Worm (Caenorhabditis elegans) whole organism, mixed stage, embryonic: ENCODE data around the gene ttr-28.

Experiments used
- M03D4.4 ChIP-seq: sonication (generic microtip); optimal IDR thresholded peaks from 2 replicates; lab custom pipeline; 2017; ENCODE audit warnings: mild to moderate bottlenecking, missing genetic modification characterization, missing compliant biosample characterization
- bed-3 ChIP-seq: fragments of 200-800 bp; sonication (Bioruptor generic); optimal IDR thresholded peaks from 3 replicates; lab custom pipeline; 2018; ENCODE audit warnings: mild to moderate bottlenecking, missing genetic modification characterization, moderate library complexity, missing compliant biosample characterization
- blmp-1 ChIP-seq: fragments of 150-350 bp; optimal IDR thresholded peaks from 2 replicates; lab custom pipeline; 2014; ENCODE audit warnings: missing biosample characterization, missing genetic modification characterization
- ceh-43 ChIP-seq: fragments of 200-800 bp; sonication (Bioruptor generic); optimal IDR thresholded peaks from 2 replicates; lab custom pipeline; 2018; ENCODE audit warnings: mild to moderate bottlenecking, missing genetic modification characterization, moderate library complexity, missing compliant biosample characterization
- ceh-83 ChIP-seq: fragments of 200-800 bp; sonication (Bioruptor generic); optimal IDR thresholded peaks from 2 replicates; lab custom pipeline; 2018; ENCODE audit warnings: mild to moderate bottlenecking, missing genetic modification characterization, missing compliant biosample characterization
- ces-1 ChIP-seq: fragments of 150-350 bp; optimal IDR thresholded peaks from 2 replicates; lab custom pipeline; 2014; ENCODE audit warnings: missing biosample characterization, missing genetic modification reagents, missing genetic modification characterization
- cnd-1 ChIP-seq: fragments of 200-800 bp; sonication (Bioruptor generic); optimal IDR thresholded peaks from 2 replicates; lab custom pipeline; 2018; ENCODE audit warnings: mild to moderate bottlenecking, missing genetic modification characterization, missing compliant biosample characterization
- drap-1 ChIP-seq: fragments of 200-800 bp; sonication (Bioruptor generic); optimal IDR thresholded peaks from 3 replicates; lab custom pipeline; 2018; ENCODE audit warnings: mild to moderate bottlenecking, missing genetic modification characterization, missing compliant biosample characterization
- elt-1 ChIP-seq: sonication (generic microtip); optimal IDR thresholded peaks from 2 replicates; lab custom pipeline; 2017; ENCODE audit warnings: missing genetic modification characterization, mild to moderate bottlenecking, missing compliant biosample characterization, antibody characterized with exemption, moderate library complexity, borderline replicate concordance; ENCODE audit not compliant: insufficient read depth
- elt-3 ChIP-seq: fragments of 150-350 bp; optimal IDR thresholded peaks from 2 replicates; lab custom pipeline; 2014; ENCODE audit warnings: missing biosample characterization, missing genetic modification characterization
- flh-1 ChIP-seq: fragments of 200-800 bp; sonication (Bioruptor generic); optimal IDR thresholded peaks from 2 replicates; lab custom pipeline; 2018; ENCODE audit warnings: mild to moderate bottlenecking, missing genetic modification characterization, moderate library complexity, missing compliant biosample characterization
- hlh-1 ChIP-seq: fragments of 150-350 bp; optimal IDR thresholded peaks from 2 replicates; lab custom pipeline; 2014; ENCODE audit warnings: missing biosample characterization, missing genetic modification reagents, missing genetic modification characterization
- lin-13 ChIP-seq: fragments of 150-350 bp; optimal IDR thresholded peaks from 2 replicates; lab custom pipeline; 2014; ENCODE audit warnings: missing biosample characterization, missing genetic modification characterization
- lin-32 ChIP-seq: fragments of 200-800 bp; sonication (Bioruptor generic); optimal IDR thresholded peaks from 2 replicates; lab custom pipeline; 2018; ENCODE audit warnings: mild to moderate bottlenecking, missing genetic modification characterization, missing compliant biosample characterization
- lsy-2 ChIP-seq: fragments of 150-350 bp; optimal IDR thresholded peaks from 2 replicates; lab custom pipeline; 2014; ENCODE audit warnings: missing biosample characterization, missing genetic modification characterization
- mab-5 ChIP-seq: fragments of 150-350 bp; optimal IDR thresholded peaks from 2 replicates; lab custom pipeline; 2014; ENCODE audit warnings: missing biosample characterization, missing genetic modification characterization
- mep-1 ChIP-seq: fragments of 150-350 bp; optimal IDR thresholded peaks from 2 replicates; lab custom pipeline; 2017; ENCODE audit warnings: missing biosample characterization, missing genetic modification reagents, missing genetic modification characterization, inconsistent platforms
- mls-2 ChIP-seq: sonication (generic microtip); optimal IDR thresholded peaks from 2 replicates; lab custom pipeline; 2016; ENCODE audit warnings: mild to moderate bottlenecking, missing genetic modification characterization, moderate library complexity, missing compliant biosample characterization
- nhr-12 ChIP-seq: fragments of 150-350 bp; optimal IDR thresholded peaks from 2 replicates; lab custom pipeline; 2014; ENCODE audit warnings: missing biosample characterization, missing genetic modification characterization
- nhr-2 ChIP-seq: fragments of 150-350 bp; optimal IDR thresholded peaks from 2 replicates; lab custom pipeline; 2014; ENCODE audit warnings: missing biosample characterization, missing genetic modification characterization
- nhr-237 ChIP-seq: fragments of 150-350 bp; optimal IDR thresholded peaks from 2 replicates; lab custom pipeline; 2014; ENCODE audit warnings: missing biosample characterization, missing genetic modification characterization
- nhr-28 ChIP-seq: fragments of 150-350 bp; optimal IDR thresholded peaks from 2 replicates; lab custom pipeline; 2014; ENCODE audit warnings: missing biosample characterization, missing genetic modification characterization
- nhr-76 ChIP-seq: sonication (generic microtip); optimal IDR thresholded peaks from 2 replicates; lab custom pipeline; 2017; ENCODE audit warnings: missing biosample characterization, missing genetic modification characterization
- pha-4 ChIP-seq: fragments of 150-350 bp; optimal IDR thresholded peaks from 2 replicates; lab custom pipeline; 2018; ENCODE audit warnings: missing biosample characterization, missing genetic modification reagents, missing genetic modification characterization
- sem-2 ChIP-seq: fragments of 200-800 bp; sonication (Bioruptor generic); optimal IDR thresholded peaks from 2 replicates; lab custom pipeline; 2018; ENCODE audit warnings: mild to moderate bottlenecking, missing genetic modification characterization, missing compliant biosample characterization
- snpc-4 ChIP-seq: fragments of 150-350 bp; optimal IDR thresholded peaks from 2 replicates; lab custom pipeline; 2014; ENCODE audit warnings: missing biosample characterization, missing genetic modification characterization
- sptf-1 ChIP-seq: sonication (generic microtip); optimal IDR thresholded peaks from 2 replicates; lab custom pipeline; 2017; ENCODE audit warnings: mild to moderate bottlenecking, missing genetic modification characterization, moderate library complexity, missing compliant biosample characterization
- tbx-8 ChIP-seq: fragments of 200-800 bp; sonication (Bioruptor generic); optimal IDR thresholded peaks from 2 replicates; lab custom pipeline; 2018; ENCODE audit warnings: mild to moderate bottlenecking, missing genetic modification characterization, moderate library complexity, missing compliant biosample characterization
- unc-39 ChIP-seq: fragments of 150-350 bp; optimal IDR thresholded peaks from 2 replicates; lab custom pipeline; 2014; ENCODE audit warnings: missing biosample characterization, missing genetic modification characterization
- unc-62 ChIP-seq: fragments of 150-350 bp; optimal IDR thresholded peaks from 2 replicates; lab custom pipeline; 2014; ENCODE audit warnings: missing biosample characterization, missing genetic modification reagents, missing genetic modification characterization
- zip-8 ChIP-seq: fragments of 150-350 bp; optimal IDR thresholded peaks from 2 replicates; lab custom pipeline; 2014; ENCODE audit warnings: missing biosample characterization, missing genetic modification characterization
- ztf-11 ChIP-seq: fragments of 150-350 bp; optimal IDR thresholded peaks from 2 replicates; lab custom pipeline; 2014; ENCODE audit warnings: missing biosample characterization, missing genetic modification characterization

ttr-28 gene

ce11 chrV:12949607-12950006 lies 44.6 kb upstream of the ttr-28 start, which contains the start of gene T16G1.13:
T16G1.13 (plus strand) TSS chrV:12949907.
- TF ChIP-seq ceh-43, result no peak
- no peak for TF ChIP-seq cnd-1
- no peak for TF ChIP-seq pha-4
- TF ChIP-seq ceh-83 (GFP tag; lab: Kevin White, UChicago), result no peak
- TF ChIP-seq lsy-2 (tag; lab: Kevin White, UChicago), result no peak
- no peak for TF ChIP-seq lin-13 (tag; lab: Kevin White, UChicago)
- TF ChIP-seq ztf-11 (tag; lab: Kevin White, UChicago), result no peak
- no peak for TF ChIP-seq tbx-8 (GFP tag; lab: Kevin White, UChicago)
- TF ChIP-seq, all 35 proteins: peak for 0

- no peak for TF ChIP-seq blmp-1 (tag; lab: Kevin White, UChicago)
- TF ChIP-seq unc-39, result no peak
- no peak for TF ChIP-seq unc-62 (GFP tag; lab: Kevin White, UChicago)
- no peak for TF ChIP-seq drap-1
- no peak for TF ChIP-seq nhr-28 (tag; lab: Kevin White, UChicago)
- TF ChIP-seq flh-1, result no peak
- no peak for TF ChIP-seq mep-1 (tag; lab: Kevin White, UChicago)
- TF ChIP-seq ces-1 (GFP tag; lab: Kevin White, UChicago), result no peak
- TF ChIP-seq elt-3 (tag; lab: Kevin White, UChicago), result no peak
- TF ChIP-seq tbx-8 (GFP tag; lab: Kevin White, UChicago), result no peak
- TF ChIP-seq nhr-76 (tag; lab: Kevin White, UChicago), result no peak
- no peak for TF ChIP-seq lsy-2 (tag; lab: Kevin White, UChicago)
- no peak for TF ChIP-seq M03D4.4 (tag; lab: Kevin White, UChicago)
- TF ChIP-seq hlh-1, result no peak
- no peak for TF ChIP-seq mls-2
- TF ChIP-seq lin-13 (tag; lab: Kevin White, UChicago), result no peak
- TF ChIP-seq ceh-83 (GFP tag; lab: Kevin White, UChicago), result no peak
- TF ChIP-seq nhr-2 (tag; lab: Kevin White, UChicago), result no peak
- TF ChIP-seq, all 35 proteins: peak for 0
These were observed 39.8 kb upstream of the ttr-28 start, which contains the start of gene grl-2 for ce11 chrV:12944775-12945174. grl-2 (plus strand) TSS chrV:12945075.

ce11 chrV:12944229-12944628 lies 39.3 kb upstream of the ttr-28 start, which contains the start of gene T16G1.3:
T16G1.3 (minus strand) TSS chrV:12944329.
- TF ChIP-seq ztf-11 (tag; lab: Kevin White, UChicago), result no peak
- TF ChIP-seq unc-39, result no peak
- TF ChIP-seq nhr-2 (tag; lab: Kevin White, UChicago), result no peak
- TF ChIP-seq unc-62 (GFP tag; lab: Kevin White, UChicago), result no peak
- TF ChIP-seq sem-2, result no peak
- TF ChIP-seq blmp-1 (tag; lab: Kevin White, UChicago), result no peak
- TF ChIP-seq ceh-43, result no peak
- no peak for TF ChIP-seq elt-1
- no peak for TF ChIP-seq lin-13 (tag; lab: Kevin White, UChicago)
- TF ChIP-seq lsy-2 (tag; lab: Kevin White, UChicago), result no peak
- no peak for TF ChIP-seq drap-1
- TF ChIP-seq nhr-12 (tag; lab: Kevin White, UChicago), result no peak
- no peak for TF ChIP-seq sptf-1 (tag; lab: Kevin White, UChicago)
- no peak for TF ChIP-seq mab-5 (tag; lab: Kevin White, UChicago)
- TF ChIP-seq zip-8 (tag; lab: Kevin White, UChicago), result no peak
- TF ChIP-seq cnd-1, result no peak
- no peak for TF ChIP-seq nhr-237 (tag; lab: Kevin White, UChicago)
- TF ChIP-seq nhr-28 (tag; lab: Kevin White, UChicago), result no peak

- TF ChIP-seq ces-1 (GFP tag; lab: Kevin White, UChicago), result no peak
- no peak for TF ChIP-seq ceh-83 (GFP tag; lab: Kevin White, UChicago)
- TF ChIP-seq lin-13 (tag; lab: Kevin White, UChicago), result no peak
- TF ChIP-seq lin-32 (GFP tag; lab: Kevin White, UChicago), result no peak
- TF ChIP-seq snpc-4 (tag; lab: Kevin White, UChicago), result no peak
- TF ChIP-seq lsy-2 (tag; lab: Kevin White, UChicago), result no peak
- TF ChIP-seq unc-62 (GFP tag; lab: Kevin White, UChicago), result no peak
- TF ChIP-seq ceh-43, result no peak
- TF ChIP-seq hlh-1, result no peak
- TF ChIP-seq M03D4.4 (tag; lab: Kevin White, UChicago), result no peak
- TF ChIP-seq pha-4, result no peak
- TF ChIP-seq bed-3 (GFP tag; lab: Kevin White, UChicago), result no peak
- no peak for TF ChIP-seq mls-2
- no peak for TF ChIP-seq cnd-1
- no peak for TF ChIP-seq sem-2
- no peak for TF ChIP-seq elt-1
- no peak for TF ChIP-seq mep-1 (tag; lab: Kevin White, UChicago)
- no peak for TF ChIP-seq elt-3 (tag; lab: Kevin White, UChicago)
- TF ChIP-seq nhr-76 (tag; lab: Kevin White, UChicago), result no peak
- no peak for TF ChIP-seq sptf-1 (tag; lab: Kevin White, UChicago)
These were observed 38.4 kb upstream of the ttr-28 start for ce11 chrV:12943399-12943798.
